Fruit fly (Drosophila melanogaster) whole organism, pupa: ENCODE results near the gene CG2794.
A peak's percentile ranks its signal among the peaks of the same experiment; 100 is the strongest.

Source experiments
- CG10348 ChIP-seq: fragments of 200-800 bp; sonication (Bioruptor generic); IDR thresholded peaks from 2 replicates; pipeline ENCODE4 v1.3.6; 2022; ENCODE audit warnings: missing biosample characterization, missing genetic modification characterization
- CG4496 ChIP-seq: fragments of 200-800 bp; sonication (Bioruptor generic); IDR thresholded peaks from 3 replicates; pipeline ENCODE4 v1.3.6; 2022; ENCODE audit warnings: missing biosample characterization, missing genetic modification characterization
- CG8301 ChIP-seq: fragments of 200-800 bp; sonication (Bioruptor generic); optimal IDR thresholded peaks from 2 replicates; lab custom pipeline; 2018; ENCODE audit warnings: missing biosample characterization, mild to moderate bottlenecking, missing genetic modification characterization
- CG9948 ChIP-seq: fragments of 200-800 bp; sonication (Bioruptor generic); optimal IDR thresholded peaks from 2 replicates; lab custom pipeline; 2018; ENCODE audit warnings: missing biosample characterization, mild to moderate bottlenecking, missing genetic modification characterization, moderate library complexity
- fd96Ca ChIP-seq: fragments of 200-800 bp; sonication (Bioruptor generic); IDR thresholded peaks from 3 replicates; pipeline ENCODE4 v1.3.6; 2022; ENCODE audit warnings: missing biosample characterization, missing genetic modification characterization

DNA sequence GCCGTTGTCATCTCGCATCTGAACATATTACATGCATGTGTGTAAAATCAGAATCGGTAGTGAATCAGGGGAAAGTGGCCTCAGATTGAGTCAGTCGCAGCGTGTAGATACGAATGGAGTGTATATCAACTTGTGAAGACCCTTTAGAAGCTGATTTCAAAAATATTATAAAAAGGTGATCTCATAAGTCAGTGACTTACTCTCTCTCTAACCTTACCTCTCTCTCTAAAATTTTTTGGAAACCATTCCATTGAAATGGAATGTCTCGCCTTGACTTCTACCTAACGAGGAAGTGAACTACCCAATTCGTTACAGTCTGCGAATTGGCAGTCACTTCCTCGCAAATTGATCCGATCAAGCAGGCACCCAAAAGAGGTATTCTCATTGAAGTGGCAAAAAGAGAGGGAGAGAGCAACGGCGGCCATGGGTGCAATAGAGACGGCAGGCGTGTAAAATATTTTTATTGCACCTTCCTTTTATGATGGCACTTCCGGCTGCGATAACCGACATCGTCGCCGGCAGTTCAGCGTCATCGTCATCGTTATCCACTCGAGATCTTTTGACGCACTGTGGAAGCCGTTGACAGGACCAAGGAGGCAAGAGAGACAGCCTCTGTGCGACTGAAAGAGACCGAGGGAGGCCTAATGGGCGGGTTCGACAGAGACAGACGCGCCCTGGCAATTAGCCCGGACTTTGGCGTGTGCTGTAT, 45.9 kb upstream of the CG2794 start:
- TF ChIP-seq CG8301 (no peak), CG9948 (tag; lab: Kevin White, UChicago) (peak; percentile 19), CG4496 (GFP tag; lab: Robert Waterston, UW) (no peak), fd96Ca (GFP tag; lab: Robert Waterston, UW) (no peak), CG10348 (GFP tag; lab: Robert Waterston, UW) (no peak)
